Worm (Caenorhabditis elegans): ENCODE results near the gene latd-1.

- TF ChIP-seq elt-2 (tag; optimal IDR thresholded peaks at IDR 0.05) (no peak), pat-9 (tag; optimal IDR thresholded peaks at IDR 0.05) (no peak), mec-3 (tag; optimal IDR thresholded peaks at IDR 0.05; ENCODE audit: borderline replicate concordance) (no peak), hlh-30 (tag; optimal IDR thresholded peaks at IDR 0.05; ENCODE audit: insufficient read depth) (no peak), fax-1 (tag; optimal IDR thresholded peaks at IDR 0.05) (no peak), lim-6 (tag; optimal IDR thresholded peaks at IDR 0.05) (no peak), ceh-34 (tag; optimal IDR thresholded peaks at IDR 0.05) (no peak), npax-4 (tag; optimal IDR thresholded peaks at IDR 0.05) (no peak)
Observed at ce11 chrX:7867307-7867706, 30.3 kb downstream of the latd-1 start.

All from whole organism, late embryonic.